Fruit fly (Drosophila melanogaster): ENCODE results near the gene CG42570.

The CG42570 gene

dm6 chr3L:15672800-15673199 lies 44.8 kb upstream of the CG42570 start (continued):
- TF ChIP-seq org-1 (GFP tag; optimal IDR thresholded peaks at IDR 0.05), result no peak
- no peak for TF ChIP-seq CG42726 (GFP tag; IDR thresholded peaks at IDR 0.05; ENCODE audit: partially characterized antibody)
- peak; percentile 60 for TF ChIP-seq D19A (tag; optimal IDR thresholded peaks at IDR 0.05)
- no peak for TF ChIP-seq HmgD (GFP tag; optimal IDR thresholded peaks at IDR 0.05)
- TF ChIP-seq H15 (GFP tag; IDR thresholded peaks at IDR 0.05), result no peak
- no peak for TF ChIP-seq CG17912 (GFP tag; optimal IDR thresholded peaks at IDR 0.05)
- no peak for TF ChIP-seq CG13624 (GFP tag; optimal IDR thresholded peaks at IDR 0.05)
- TF ChIP-seq chinmo (GFP tag; IDR thresholded peaks at IDR 0.05; ENCODE audit: partially characterized antibody), result no peak
- TF ChIP-seq Doc3 (GFP tag; IDR thresholded peaks at IDR 0.05; ENCODE audit: partially characterized antibody), result no peak
- no peak for TF ChIP-seq Hr39 (optimal IDR thresholded peaks at IDR 0.05)
- no peak for TF ChIP-seq dan (GFP tag; IDR thresholded peaks at IDR 0.05)
- no peak for TF ChIP-seq gsb (GFP tag; IDR thresholded peaks at IDR 0.05)
- TF ChIP-seq row (GFP tag; IDR thresholded peaks at IDR 0.05), result peak; percentile 22; the same call in 1 of the 3 replicates
- peak; percentile 15 for TF ChIP-seq CG1602 (GFP tag; optimal IDR thresholded peaks at IDR 0.05)
- TF ChIP-seq Mad (GFP tag; optimal IDR thresholded peaks at IDR 0.05), result no peak
- TF ChIP-seq MBD-R2 (GFP tag; IDR thresholded peaks at IDR 0.05), result no peak
- no peak for TF ChIP-seq CG14860 (GFP tag; IDR thresholded peaks at IDR 0.05; ENCODE audit: partially characterized antibody)
- TF ChIP-seq hb (GFP tag; IDR thresholded peaks at IDR 0.05; ENCODE audit: partially characterized antibody), result no peak
- TF ChIP-seq Chrac-16 (GFP tag; optimal IDR thresholded peaks at IDR 0.05), result peak; percentile 30
- no peak for TF ChIP-seq unc-4 (GFP tag; IDR thresholded peaks at IDR 0.05; ENCODE audit: partially characterized antibody)
- no peak for TF ChIP-seq Lpt (GFP tag; optimal IDR thresholded peaks at IDR 0.05)
- TF ChIP-seq CG4707 (GFP tag; optimal IDR thresholded peaks at IDR 0.05), result no peak
- peak; percentile 22 for TF ChIP-seq tin (GFP tag; optimal IDR thresholded peaks at IDR 0.05)
- TF ChIP-seq CG11504 (tag; optimal IDR thresholded peaks at IDR 0.05), result peak; percentile 44
- no peak for TF ChIP-seq vvl (GFP tag; IDR thresholded peaks at IDR 0.05)
- TF ChIP-seq salm (tag; optimal IDR thresholded peaks at IDR 0.05), result no peak
- TF ChIP-seq ro (GFP tag; IDR thresholded peaks at IDR 0.05), result no peak
- no peak for TF ChIP-seq CG11695 (GFP tag; IDR thresholded peaks at IDR 0.05)
- no peak for TF ChIP-seq aop (GFP tag; IDR thresholded peaks at IDR 0.05)
- no peak for TF ChIP-seq NfI (GFP tag; optimal IDR thresholded peaks at IDR 0.05)
- TF ChIP-seq abd-A (tag; optimal IDR thresholded peaks at IDR 0.05), result no peak
- TF ChIP-seq fd3F (GFP tag; optimal IDR thresholded peaks at IDR 0.05), result no peak
- TF ChIP-seq CG3163 (GFP tag; optimal IDR thresholded peaks at IDR 0.05), result no peak
- TF ChIP-seq CG2199 (GFP tag; IDR thresholded peaks at IDR 0.05), result no peak
- no peak for TF ChIP-seq CG3065 (GFP tag; optimal IDR thresholded peaks at IDR 0.05)
- TF ChIP-seq CG10959 (GFP tag; IDR thresholded peaks at IDR 0.05), result peak; percentile 46; the same call in 1 of the 2 replicates
- no peak for TF ChIP-seq bcd (GFP tag; optimal IDR thresholded peaks at IDR 0.05)
- no peak for TF ChIP-seq CG18599 (GFP tag; optimal IDR thresholded peaks at IDR 0.05)
- no peak for TF ChIP-seq bbx (GFP tag; IDR thresholded peaks at IDR 0.05; ENCODE audit: partially characterized antibody)
- TF ChIP-seq lola (GFP tag; optimal IDR thresholded peaks at IDR 0.05), result peak in 1 of 3 experiments; percentile 77
- no peak for TF ChIP-seq lov (optimal IDR thresholded peaks at IDR 0.05)
- TF ChIP-seq lov (GFP tag; IDR thresholded peaks at IDR 0.05), result no peak
- no peak for TF ChIP-seq gro (GFP tag; optimal IDR thresholded peaks at IDR 0.05)
- no peak for TF ChIP-seq CG32767 (GFP tag; IDR thresholded peaks at IDR 0.05)
- no peak for TF ChIP-seq lbe (GFP tag; optimal IDR thresholded peaks at IDR 0.05)
- TF ChIP-seq CG7786 (GFP tag; optimal IDR thresholded peaks at IDR 0.05), result no peak
- no peak for TF ChIP-seq CG6854 (GFP tag; optimal IDR thresholded peaks at IDR 0.05)
- TF ChIP-seq Ada2b (GFP tag; IDR thresholded peaks at IDR 0.05), result no peak
- TF ChIP-seq pum (GFP tag; optimal IDR thresholded peaks at IDR 0.05), result no peak
- no peak for TF ChIP-seq Elba2 (GFP tag; optimal IDR thresholded peaks at IDR 0.05)
- no peak for TF ChIP-seq CG32772 (GFP tag; IDR thresholded peaks at IDR 0.05)
- TF ChIP-seq pb (GFP tag; optimal IDR thresholded peaks at IDR 0.05), result no peak
- no peak for TF ChIP-seq sima (GFP tag; optimal IDR thresholded peaks at IDR 0.05)
